Worm (Caenorhabditis elegans) whole organism, L4 larva: ENCODE measurements around the gene K01A12.4.

Experiments used
- D1046.2 ChIP-seq: fragments of 200-800 bp; sonication (Bioruptor generic); IDR thresholded peaks from 2 replicates; pipeline ENCODE4 v1.3.6; 2022; ENCODE audit warnings: missing genetic modification characterization, missing compliant biosample characterization
- F10B5.3 ChIP-seq: sonication (generic microtip); optimal IDR thresholded peaks from 2 replicates; lab custom pipeline; 2016; ENCODE audit warnings: mild to moderate bottlenecking, missing genetic modification characterization, missing compliant biosample characterization
- F26F4.8 ChIP-seq: fragments of 200-800 bp; sonication (Bioruptor generic); conservative IDR thresholded peaks from 2 replicates; pipeline ENCODE4 v1.3.6; 2022; ENCODE audit warnings: missing genetic modification characterization, missing compliant biosample characterization
- T20F7.1 ChIP-seq: fragments of 200-800 bp; sonication (Bioruptor generic); optimal IDR thresholded peaks from 2 replicates; lab custom pipeline; 2018; ENCODE audit warnings: mild to moderate bottlenecking, missing genetic modification characterization, missing compliant biosample characterization
- T26A8.4 ChIP-seq: fragments of 200-800 bp; sonication (Bioruptor generic); IDR thresholded peaks from 2 replicates; pipeline ENCODE4 v1.3.6; 2022; ENCODE audit warnings: missing genetic modification characterization, missing compliant biosample characterization
- Y5F2A.4 ChIP-seq: fragments of 200-800 bp; sonication (Bioruptor generic); optimal IDR thresholded peaks from 2 replicates; lab custom pipeline; 2018; ENCODE audit warnings: mild to moderate bottlenecking, missing genetic modification characterization, missing compliant biosample characterization
- Y75B8A.6 ChIP-seq: fragments of 200-800 bp; sonication (Bioruptor generic); IDR thresholded peaks from 2 replicates; pipeline ENCODE4 v1.3.6; 2022; ENCODE audit warnings: missing genetic modification reagents, missing genetic modification characterization, missing compliant biosample characterization
- aha-1 ChIP-seq: fragments of 150-350 bp; peaks from one replicate; lab custom pipeline; 2014; ENCODE audit warnings: missing biosample characterization, missing genetic modification characterization
- aly-2 ChIP-seq: sonication (generic microtip); optimal IDR thresholded peaks from 2 replicates; lab custom pipeline; 2018; ENCODE audit warnings: missing biosample characterization, missing genetic modification characterization
- arid-1 ChIP-seq: fragments of 200-800 bp; sonication (Bioruptor generic); conservative IDR thresholded peaks from 2 replicates; pipeline ENCODE4 v1.3.6; 2022; ENCODE audit warnings: missing genetic modification reagents, missing genetic modification characterization, missing compliant biosample characterization
- ceh-32 ChIP-seq: sonication (generic microtip); optimal IDR thresholded peaks from 2 replicates; lab custom pipeline; 2016; ENCODE audit warnings: mild to moderate bottlenecking, missing genetic modification characterization, missing compliant biosample characterization; ENCODE audit not compliant: poor library complexity
- ceh-82 ChIP-seq: sonication (generic microtip); optimal IDR thresholded peaks from 2 replicates; lab custom pipeline; 2017; ENCODE audit warnings: missing biosample characterization, missing genetic modification characterization
- ces-1 ChIP-seq: fragments of 150-350 bp; sonication (generic microtip); optimal IDR thresholded peaks from 4 replicates; lab custom pipeline; 2014; ENCODE audit warnings: missing biosample characterization, missing genetic modification reagents, missing genetic modification characterization
- ctbp-1 ChIP-seq: fragments of 200-800 bp; sonication (Bioruptor generic); IDR thresholded peaks from 2 replicates; pipeline ENCODE4 v1.3.6; 2022; ENCODE audit warnings: missing genetic modification reagents, missing genetic modification characterization, missing compliant biosample characterization
- daf-19 ChIP-seq: fragments of 200-800 bp; sonication (Bioruptor generic); conservative IDR thresholded peaks from 2 replicates; pipeline ENCODE4 v1.3.6; 2022; ENCODE audit warnings: missing genetic modification characterization, missing compliant biosample characterization
- dmd-8 ChIP-seq: fragments of 200-800 bp; sonication (Bioruptor generic); IDR thresholded peaks from 2 replicates; pipeline ENCODE4 v1.3.6; 2022; ENCODE audit warnings: missing genetic modification characterization, missing compliant biosample characterization
- egl-27 ChIP-seq: sonication (generic microtip); optimal IDR thresholded peaks from 3 replicates; lab custom pipeline; 2017; ENCODE audit warnings: missing biosample characterization, missing genetic modification reagents, missing genetic modification characterization
- egl-43 ChIP-seq: fragments of 200-800 bp; sonication (Bioruptor generic); IDR thresholded peaks from 2 replicates; pipeline ENCODE4 v1.3.6; 2022; ENCODE audit warnings: missing genetic modification reagents, missing genetic modification characterization, missing compliant biosample characterization
- fos-1 ChIP-seq: fragments of 150-350 bp; optimal IDR thresholded peaks from 2 replicates; lab custom pipeline; 2014; ENCODE audit warnings: missing biosample characterization, missing genetic modification characterization
- hif-1 ChIP-seq, 2 experiments: sonication (generic microtip); optimal IDR thresholded peaks; 2 replicates each; lab custom pipeline; 2016 to 2017; ENCODE audit warnings: missing compliant biosample characterization in 2 of 2, missing genetic modification characterization in 2 of 2, missing genetic modification reagents in 2 of 2, missing genotype in 2 of 2, mild to moderate bottlenecking in 1 of 2
- hlh-11 ChIP-seq: fragments of 200-800 bp; sonication (Bioruptor generic); optimal IDR thresholded peaks from 2 replicates; lab custom pipeline; 2018; ENCODE audit warnings: mild to moderate bottlenecking, missing genetic modification characterization, missing compliant biosample characterization
- hmg-1.1 ChIP-seq: fragments of 200-800 bp; sonication (Bioruptor generic); IDR thresholded peaks from 2 replicates; pipeline ENCODE4 v1.3.6; 2022; ENCODE audit warnings: missing genetic modification reagents, missing genetic modification characterization, missing compliant biosample characterization
- lin-13 ChIP-seq: fragments of 150-350 bp; optimal IDR thresholded peaks from 2 replicates; lab custom pipeline; 2014; ENCODE audit warnings: missing biosample characterization, missing genetic modification reagents, missing genetic modification characterization
- lin-15B ChIP-seq: fragments of 150-350 bp; sonication (generic microtip); optimal IDR thresholded peaks from 3 replicates; lab custom pipeline; 2014; ENCODE audit warnings: missing biosample characterization, missing genetic modification characterization
- lin-38 ChIP-seq: fragments of 200-800 bp; sonication (Bioruptor generic); IDR thresholded peaks from 2 replicates; pipeline ENCODE4 v1.3.6; 2022; ENCODE audit warnings: missing genetic modification reagents, missing genetic modification characterization, missing compliant biosample characterization
- madf-9 ChIP-seq: fragments of 200-800 bp; sonication (Bioruptor generic); conservative IDR thresholded peaks from 2 replicates; pipeline ENCODE4 v1.3.6; 2022; ENCODE audit warnings: missing genetic modification reagents, missing genetic modification characterization, missing compliant biosample characterization
- mdt-29 ChIP-seq: fragments of 200-800 bp; sonication (Bioruptor generic); IDR thresholded peaks from 2 replicates; pipeline ENCODE4 v1.3.6; 2022; ENCODE audit warnings: missing genetic modification reagents, missing genetic modification characterization, missing compliant biosample characterization
- mes-2 ChIP-seq: sonication (generic microtip); optimal IDR thresholded peaks from 2 replicates; lab custom pipeline; 2016; ENCODE audit warnings: missing genotype, mild to moderate bottlenecking, missing genetic modification characterization, missing compliant biosample characterization; ENCODE audit not compliant: poor library complexity, severe bottlenecking
- mxl-2 ChIP-seq: fragments of 200-800 bp; sonication (Bioruptor generic); conservative IDR thresholded peaks from 2 replicates; pipeline ENCODE4 v1.3.6; 2022; ENCODE audit warnings: missing genetic modification reagents, missing genetic modification characterization, missing compliant biosample characterization
- mxl-3 ChIP-seq: fragments of 200-800 bp; sonication (Bioruptor generic); optimal IDR thresholded peaks from 2 replicates; lab custom pipeline; 2018; ENCODE audit warnings: mild to moderate bottlenecking, missing genetic modification characterization, missing compliant biosample characterization
- nhr-102 ChIP-seq: sonication (generic microtip); optimal IDR thresholded peaks from 2 replicates; lab custom pipeline; 2016; ENCODE audit warnings: mild to moderate bottlenecking, missing genetic modification characterization, moderate library complexity, missing compliant biosample characterization
- nhr-111 ChIP-seq: fragments of 200-800 bp; sonication (Bioruptor generic); optimal IDR thresholded peaks from 2 replicates; lab custom pipeline; 2018; ENCODE audit warnings: mild to moderate bottlenecking, missing genetic modification characterization, missing compliant biosample characterization
- nhr-41 ChIP-seq: fragments of 200-800 bp; sonication (Bioruptor generic); IDR thresholded peaks from 2 replicates; pipeline ENCODE4 v1.3.6; 2022; ENCODE audit warnings: missing genetic modification reagents, missing genetic modification characterization, missing compliant biosample characterization
- nhr-42 ChIP-seq: fragments of 200-800 bp; sonication (Bioruptor generic); IDR thresholded peaks from 2 replicates; pipeline ENCODE4 v1.3.6; 2022; ENCODE audit warnings: missing genetic modification characterization, missing compliant biosample characterization
- nhr-48 ChIP-seq: sonication (generic microtip); optimal IDR thresholded peaks from 2 replicates; lab custom pipeline; 2016; ENCODE audit warnings: mild to moderate bottlenecking, missing genetic modification characterization, missing compliant biosample characterization
- pqm-1 ChIP-seq: sonication (generic microtip); optimal IDR thresholded peaks from 2 replicates; lab custom pipeline; 2017; ENCODE audit warnings: missing biosample characterization, missing genetic modification characterization
- rbr-2 ChIP-seq: sonication (generic microtip); optimal IDR thresholded peaks from 2 replicates; lab custom pipeline; 2016; ENCODE audit warnings: missing genotype, missing genetic modification characterization, missing compliant biosample characterization
- sdz-12 ChIP-seq: fragments of 200-800 bp; sonication (Bioruptor generic); optimal IDR thresholded peaks from 2 replicates; lab custom pipeline; 2018; ENCODE audit warnings: mild to moderate bottlenecking, missing genetic modification characterization, missing compliant biosample characterization
- set-16 ChIP-seq: fragments of 200-800 bp; sonication (Bioruptor generic); IDR thresholded peaks from 2 replicates; pipeline ENCODE4 v1.3.6; 2022; ENCODE audit warnings: missing genetic modification reagents, missing genetic modification characterization, missing compliant biosample characterization
- spr-1 ChIP-seq: sonication (generic microtip); optimal IDR thresholded peaks from 2 replicates; lab custom pipeline; 2016; ENCODE audit warnings: mild to moderate bottlenecking, missing genetic modification characterization, missing compliant biosample characterization
- tag-97 ChIP-seq: fragments of 200-800 bp; sonication (Bioruptor generic); IDR thresholded peaks from 2 replicates; pipeline ENCODE4 v1.3.6; 2022; ENCODE audit warnings: missing genetic modification characterization, missing compliant biosample characterization
- unc-39 ChIP-seq: sonication (generic microtip); optimal IDR thresholded peaks from 2 replicates; lab custom pipeline; 2017; ENCODE audit warnings: missing biosample characterization, missing genetic modification characterization
- unc-62 ChIP-seq, 3 experiments: fragments of 150-350 bp in 1 of 3; sonication (generic microtip); optimal IDR thresholded peaks in 2 of 3; peaks in 1 of 3; 1 replicate in 1 of 3; 2 replicates in 2 of 3; lab custom pipeline; 2014 to 2017; ENCODE audit warnings: missing biosample characterization in 3 of 3, missing genetic modification characterization in 3 of 3, missing genetic modification reagents in 3 of 3, missing genotype in 1 of 3
- zip-11 ChIP-seq: fragments of 200-800 bp; sonication (Bioruptor generic); IDR thresholded peaks from 2 replicates; pipeline ENCODE4 v1.3.6; 2022; ENCODE audit warnings: missing genetic modification characterization, missing compliant biosample characterization
- ztf-11 ChIP-seq: fragments of 150-350 bp; optimal IDR thresholded peaks from 2 replicates; lab custom pipeline; 2014; ENCODE audit warnings: missing biosample characterization, missing genetic modification characterization

The K01A12.4 gene

ce11 chrX:8623840-8624591, 13.3 kb downstream of the K01A12.4 start (continued):
- TF ChIP-seq madf-9 (GFP tag; lab: Robert Waterston, UW), result peak; percentile 52
- no peak for TF ChIP-seq fos-1 (tag; lab: Kevin White, UChicago)
- TF ChIP-seq sdz-12 (GFP tag; lab: Kevin White, UChicago), result peak; percentile 15
- peak; percentile 89 for TF ChIP-seq T26A8.4 (GFP tag; lab: Robert Waterston, UW)
- peak; percentile 79 for TF ChIP-seq lin-38 (GFP tag; lab: Robert Waterston, UW)
- TF ChIP-seq hlh-11 (tag; lab: Kevin White, UChicago), result peak; percentile 44
- no peak for TF ChIP-seq tag-97 (GFP tag; lab: Robert Waterston, UW)
- peak; percentile 59; the same call in 1 of the 2 replicates for TF ChIP-seq D1046.2 (GFP tag; lab: Robert Waterston, UW)
- peak; percentile 12 for TF ChIP-seq nhr-48
- peak; percentile 48 for TF ChIP-seq nhr-41 (GFP tag; lab: Robert Waterston, UW)
- TF ChIP-seq lin-13 (GFP tag; lab: Kevin White, UChicago), result peak; percentile 44
- TF ChIP-seq F10B5.3 (tag; lab: Kevin White, UChicago), result peak; percentile 45
- 0 out of 2 replicates have a peak, but pooled peaks have one; percentile 11 for TF ChIP-seq nhr-42 (GFP tag; lab: Robert Waterston, UW)
- TF ChIP-seq arid-1 (GFP tag; lab: Robert Waterston, UW), result peak; percentile 71
- TF ChIP-seq dmd-8 (GFP tag; lab: Robert Waterston, UW), result peak; percentile 60; the same call in 1 of the 2 replicates
- no peak for TF ChIP-seq ztf-11 (tag; lab: Kevin White, UChicago)
- no peak for TF ChIP-seq Y5F2A.4 (GFP tag; lab: Kevin White, UChicago)
- peak; percentile 85 for TF ChIP-seq hmg-1.1 (GFP tag; lab: Robert Waterston, UW)
- peak; percentile 67 for TF ChIP-seq ctbp-1 (GFP tag; lab: Robert Waterston, UW)
- TF ChIP-seq hif-1 (tag; optimal IDR thresholded peaks at IDR 0.05; lab: Kevin White, UChicago), result no peak
- no peak for TF ChIP-seq Y75B8A.6 (GFP tag; lab: Robert Waterston, UW)
- TF ChIP-seq spr-1, result peak; percentile 73
- no peak for TF ChIP-seq set-16 (GFP tag; lab: Robert Waterston, UW)
- no peak for TF ChIP-seq unc-62 (GFP tag; optimal IDR thresholded peaks at IDR 0.05 in 1 of 2; lab: Kevin White, UChicago)
- no peak for TF ChIP-seq unc-62 (tag; optimal IDR thresholded peaks at IDR 0.05; lab: Kevin White, UChicago)
- TF ChIP-seq egl-27 (tag; lab: Kevin White, UChicago), result no peak
- TF ChIP-seq nhr-111 (GFP tag; lab: Kevin White, UChicago), result no peak
- TF ChIP-seq pqm-1 (tag; lab: Kevin White, UChicago), result no peak
- TF ChIP-seq rbr-2 (tag; lab: Kevin White, UChicago), result peak; percentile 56

DNA sequence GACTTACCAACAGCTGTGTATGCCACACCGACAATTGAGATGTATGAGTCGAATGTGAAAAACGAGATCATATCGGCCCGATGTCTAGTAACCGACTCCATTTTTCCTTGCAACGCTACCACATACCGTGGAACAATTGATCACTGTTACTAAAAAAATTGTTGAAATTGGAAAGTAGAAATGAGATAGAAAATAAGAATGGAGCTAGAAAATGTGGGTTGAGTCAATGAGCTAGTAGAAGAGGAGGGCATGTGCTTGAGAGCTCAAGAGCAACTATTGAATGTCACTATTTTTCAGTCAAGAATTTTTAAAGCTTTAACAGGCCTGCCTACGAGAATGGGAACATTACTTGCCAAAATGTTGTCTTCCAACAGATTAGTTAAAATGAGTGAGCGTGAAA, 14.4 kb downstream of the K01A12.4 start, which contains the start of gene K01A12.3:
Gene K01A12.3, minus strand, starts transcription at position 101 of the 400 bp plus-strand sequence.
- TF ChIP-seq ceh-82 (tag; lab: Kevin White, UChicago), result no peak
- TF ChIP-seq unc-62 (GFP tag; optimal IDR thresholded peaks at IDR 0.05 in 1 of 2; lab: Kevin White, UChicago), result peak in 1 of 2 experiments; percentile 12
- TF ChIP-seq unc-62 (tag; optimal IDR thresholded peaks at IDR 0.05; lab: Kevin White, UChicago), result no peak

- TF ChIP-seq aha-1 (tag; lab: Kevin White, UChicago), result peak; percentile 79
- no peak; the same call in none of the 2 replicates for TF ChIP-seq egl-43 (GFP tag; lab: Robert Waterston, UW)
- TF ChIP-seq mxl-3, result no peak
- peak; percentile 93 for TF ChIP-seq F26F4.8 (GFP tag; lab: Robert Waterston, UW)
- TF ChIP-seq mdt-29 (GFP tag; lab: Robert Waterston, UW), result no peak
- TF ChIP-seq T20F7.1 (GFP tag; lab: Kevin White, UChicago), result no peak
- peak; percentile 77; the same call in 1 of the 2 replicates for TF ChIP-seq daf-19 (GFP tag; lab: Robert Waterston, UW)
- no peak for TF ChIP-seq ces-1 (GFP tag; lab: Kevin White, UChicago)
- TF ChIP-seq mes-2 (tag; lab: Kevin White, UChicago), result peak; percentile 56
- no peak for TF ChIP-seq Y75B8A.6 (GFP tag; lab: Robert Waterston, UW)
- no peak for TF ChIP-seq unc-39 (tag; lab: Kevin White, UChicago)
- TF ChIP-seq ztf-11 (tag; lab: Kevin White, UChicago), result no peak
- no peak for TF ChIP-seq aly-2 (tag; lab: Kevin White, UChicago)
- peak; percentile 55 for TF ChIP-seq nhr-102
- no peak; the same call in 1 of the 2 replicates for TF ChIP-seq zip-11 (GFP tag; lab: Robert Waterston, UW)
- TF ChIP-seq mxl-2 (GFP tag; lab: Robert Waterston, UW), result no peak
- TF ChIP-seq sdz-12 (GFP tag; lab: Kevin White, UChicago), result no peak
- no peak for TF ChIP-seq T26A8.4 (GFP tag; lab: Robert Waterston, UW)
- TF ChIP-seq lin-15B (tag; lab: Kevin White, UChicago), result no peak
- TF ChIP-seq ceh-32 (tag; lab: Kevin White, UChicago), result peak; percentile 25
These were observed 28.0 kb downstream of the K01A12.4 start for ce11 chrX:8638679-8639184.
